Worm (Caenorhabditis elegans) whole organism, L1 larva: ENCODE data around the gene ets-10.
A peak's percentile ranks its signal among the peaks of the same experiment; 100 is the strongest.

Experiments used
- ama-1 ChIP-seq: fragments of 150-350 bp; optimal IDR thresholded peaks from 2 replicates; lab custom pipeline; 2014
- blmp-1 ChIP-seq: fragments of 150-350 bp; optimal IDR thresholded peaks from 2 replicates; lab custom pipeline; 2014; ENCODE audit warnings: missing biosample characterization, missing genetic modification characterization
- ceh-82 ChIP-seq, 3 experiments: fragments of 150-350 bp in 1 of 3; sonication (generic microtip) in 2 of 3; optimal IDR thresholded peaks; 2 replicates each; lab custom pipeline; 2014 to 2017; ENCODE audit warnings: missing biosample characterization in 3 of 3, missing genetic modification characterization in 3 of 3
- ceh-88 ChIP-seq: fragments of 200-800 bp; sonication (Bioruptor generic); IDR thresholded peaks from 2 replicates; pipeline ENCODE4 v1.3.6; 2022; ENCODE audit warnings: missing genetic modification characterization, missing compliant biosample characterization
- ceh-90 ChIP-seq: sonication (generic microtip); optimal IDR thresholded peaks from 2 replicates; lab custom pipeline; 2016; ENCODE audit warnings: missing genetic modification characterization, missing compliant biosample characterization
- ces-1 ChIP-seq: fragments of 150-350 bp; optimal IDR thresholded peaks from 2 replicates; lab custom pipeline; 2014; ENCODE audit warnings: missing biosample characterization, missing genetic modification reagents, missing genetic modification characterization
- dsc-1 ChIP-seq: sonication (generic microtip); optimal IDR thresholded peaks from 2 replicates; lab custom pipeline; 2016; ENCODE audit warnings: mild to moderate bottlenecking, missing genetic modification characterization, missing compliant biosample characterization
- efl-1 ChIP-seq, 4 experiments: fragments of 150-350 bp; optimal IDR thresholded peaks in 3 of 4; peaks in 1 of 4; 1 replicate in 1 of 4; 2 replicates in 3 of 4; lab custom pipeline; 2014; ENCODE audit warnings: missing biosample characterization in 2 of 4, missing genetic modification characterization in 2 of 4, missing genetic modification reagents in 2 of 4
- egl-27 ChIP-seq, 2 experiments: fragments of 150-350 bp in 1 of 2; sonication (generic microtip); optimal IDR thresholded peaks; 3 replicates each; lab custom pipeline; 2017 to 2018; ENCODE audit warnings: missing biosample characterization in 2 of 2, missing genetic modification characterization in 2 of 2, missing genetic modification reagents in 2 of 2
- elt-2 ChIP-seq: sonication (generic microtip); optimal IDR thresholded peaks from 2 replicates; lab custom pipeline; 2016; ENCODE audit warnings: missing genetic modification characterization, mild to moderate bottlenecking, inconsistent platforms, missing compliant biosample characterization, missing genetic modification reagents
- elt-3 ChIP-seq, 6 experiments: fragments of 150-350 bp in 1 of 6; sonication (generic microtip); optimal IDR thresholded peaks; 2 replicates each; lab custom pipeline; 2017 to 2018; ENCODE audit warnings: missing biosample characterization in 6 of 6, missing genetic modification characterization in 6 of 6, inconsistent platforms in 1 of 6
- fkh-10 ChIP-seq: sonication (generic microtip); optimal IDR thresholded peaks from 2 replicates; lab custom pipeline; 2017; ENCODE audit warnings: missing biosample characterization, missing genetic modification reagents, missing genetic modification characterization
- fkh-4 ChIP-seq: sonication (generic microtip); optimal IDR thresholded peaks from 2 replicates; lab custom pipeline; 2016; ENCODE audit warnings: missing compliant biosample characterization, missing genetic modification characterization, borderline replicate concordance
- fos-1 ChIP-seq: fragments of 150-350 bp; optimal IDR thresholded peaks from 2 replicates; lab custom pipeline; 2014; ENCODE audit warnings: missing biosample characterization, missing genetic modification characterization
- hlh-17 ChIP-seq: fragments of 200-800 bp; sonication (Bioruptor generic); optimal IDR thresholded peaks from 2 replicates; lab custom pipeline; 2018; ENCODE audit warnings: missing genetic modification characterization, mild to moderate bottlenecking, missing compliant biosample characterization, moderate library complexity, borderline replicate concordance
- hlh-4 ChIP-seq: sonication (generic microtip); optimal IDR thresholded peaks from 2 replicates; lab custom pipeline; 2016; ENCODE audit warnings: mild to moderate bottlenecking, missing genetic modification characterization, missing compliant biosample characterization
- jun-1 ChIP-seq: fragments of 150-350 bp; optimal IDR thresholded peaks from 2 replicates; lab custom pipeline; 2014; ENCODE audit warnings: missing biosample characterization, missing genetic modification reagents, missing genetic modification characterization
- lin-14 ChIP-seq: fragments of 200-800 bp; sonication (Bioruptor generic); optimal IDR thresholded peaks from 2 replicates; lab custom pipeline; 2018; ENCODE audit warnings: mild to moderate bottlenecking, missing genetic modification characterization, moderate library complexity, missing compliant biosample characterization
- lin-35 ChIP-seq, 2 experiments: fragments of 150-350 bp; optimal IDR thresholded peaks; 2 replicates each; lab custom pipeline; 2014; ENCODE audit warnings: missing biosample characterization in 2 of 2, missing genetic modification characterization in 2 of 2, missing genetic modification reagents in 2 of 2
- lin-39 ChIP-seq: fragments of 150-350 bp; optimal IDR thresholded peaks from 2 replicates; lab custom pipeline; 2014; ENCODE audit warnings: missing biosample characterization, missing genetic modification reagents, missing genetic modification characterization
- lsy-2 ChIP-seq, 2 experiments: fragments of 150-350 bp; optimal IDR thresholded peaks; 2 replicates each; lab custom pipeline; 2014; ENCODE audit warnings: missing biosample characterization in 2 of 2, missing genetic modification characterization in 2 of 2
- mdl-1 ChIP-seq, 2 experiments: fragments of 150-350 bp; optimal IDR thresholded peaks; 2 replicates each; lab custom pipeline; 2014 to 2017; ENCODE audit warnings: missing biosample characterization in 2 of 2, missing genetic modification characterization in 2 of 2, inconsistent platforms in 1 of 2
- mef-2 ChIP-seq: fragments of 150-350 bp; optimal IDR thresholded peaks from 2 replicates; lab custom pipeline; 2014; ENCODE audit warnings: missing biosample characterization, missing genetic modification characterization
- mep-1 ChIP-seq: fragments of 150-350 bp; optimal IDR thresholded peaks from 2 replicates; lab custom pipeline; 2014; ENCODE audit warnings: missing biosample characterization, missing genetic modification characterization
- nhr-12 ChIP-seq: sonication (generic microtip); optimal IDR thresholded peaks from 2 replicates; lab custom pipeline; 2017; ENCODE audit warnings: missing biosample characterization, missing genetic modification characterization
- nhr-47 ChIP-seq: sonication (generic microtip); optimal IDR thresholded peaks from 2 replicates; lab custom pipeline; 2016; ENCODE audit warnings: mild to moderate bottlenecking, missing genetic modification characterization, moderate library complexity, missing compliant biosample characterization
- nhr-71 ChIP-seq: sonication (generic microtip); optimal IDR thresholded peaks from 2 replicates; lab custom pipeline; 2016; ENCODE audit warnings: mild to moderate bottlenecking, missing genetic modification characterization, moderate library complexity, missing compliant biosample characterization
- nhr-76 ChIP-seq: sonication (generic microtip); optimal IDR thresholded peaks from 2 replicates; lab custom pipeline; 2017; ENCODE audit warnings: missing biosample characterization, missing genetic modification characterization
- nhr-85 ChIP-seq: sonication (generic microtip); peaks from one replicate; lab custom pipeline; 2016; ENCODE audit warnings: missing genetic modification characterization, inconsistent platforms, missing compliant biosample characterization
- nhr-90 ChIP-seq: sonication (generic microtip); optimal IDR thresholded peaks from 2 replicates; lab custom pipeline; 2016; ENCODE audit warnings: mild to moderate bottlenecking, missing genetic modification characterization, missing compliant biosample characterization; ENCODE audit not compliant: poor library complexity
- pax-3 ChIP-seq: fragments of 200-800 bp; sonication (Bioruptor generic); optimal IDR thresholded peaks from 2 replicates; lab custom pipeline; 2018; ENCODE audit warnings: mild to moderate bottlenecking, missing genetic modification characterization, moderate library complexity, missing compliant biosample characterization
- pqm-1 ChIP-seq: sonication (generic microtip); optimal IDR thresholded peaks from 3 replicates; lab custom pipeline; 2017; ENCODE audit warnings: missing biosample characterization, missing genetic modification characterization
- rnt-1 ChIP-seq: sonication (generic microtip); optimal IDR thresholded peaks from 2 replicates; lab custom pipeline; 2016; ENCODE audit warnings: mild to moderate bottlenecking, missing genetic modification characterization, moderate library complexity, missing compliant biosample characterization
- skn-1 ChIP-seq: fragments of 150-350 bp; optimal IDR thresholded peaks from 2 replicates; lab custom pipeline; 2014; ENCODE audit warnings: missing biosample characterization, missing genetic modification characterization
- snu-23 ChIP-seq: sonication (generic microtip); optimal IDR thresholded peaks from 2 replicates; lab custom pipeline; 2016; ENCODE audit warnings: missing genetic modification characterization, missing compliant biosample characterization
- swsn-7 ChIP-seq: sonication (generic microtip); optimal IDR thresholded peaks from 2 replicates; lab custom pipeline; 2016; ENCODE audit warnings: missing genetic modification characterization, missing compliant biosample characterization
- unc-130 ChIP-seq: fragments of 150-350 bp; optimal IDR thresholded peaks from 2 replicates; lab custom pipeline; 2017; ENCODE audit warnings: missing biosample characterization, missing genetic modification characterization, inconsistent platforms
- unc-86 ChIP-seq: sonication (generic microtip); optimal IDR thresholded peaks from 2 replicates; lab custom pipeline; 2016; ENCODE audit warnings: missing genetic modification characterization, missing compliant biosample characterization
- unc-98 ChIP-seq: fragments of 200-800 bp; sonication (Bioruptor generic); IDR thresholded peaks from 2 replicates; pipeline ENCODE4 v1.3.6; 2022; ENCODE audit warnings: missing genetic modification characterization, missing compliant biosample characterization
- zag-1 ChIP-seq: fragments of 150-350 bp; optimal IDR thresholded peaks from 2 replicates; lab custom pipeline; 2014; ENCODE audit warnings: missing biosample characterization, missing genetic modification characterization
- zip-4 ChIP-seq: fragments of 200-800 bp; sonication (Bioruptor generic); optimal IDR thresholded peaks from 2 replicates; lab custom pipeline; 2018; ENCODE audit warnings: mild to moderate bottlenecking, missing genetic modification characterization, moderate library complexity, missing compliant biosample characterization

The ets-10 gene

ce11 chrX:4282380-4282779 lies 1.6 kb upstream of the ets-10 start, which contains the start of gene C52B9.19:
C52B9.19 (plus strand) TSS chrX:4282555.
- TF ChIP-seq jun-1 (tag; lab: Kevin White, UChicago) = peak; percentile 24
- TF ChIP-seq elt-2 (tag; lab: Kevin White, UChicago) = peak; percentile 71
- no peak for TF ChIP-seq ceh-88 (GFP tag; lab: Robert Waterston, UW)
- TF ChIP-seq pqm-1 (tag; lab: Kevin White, UChicago) = peak; percentile 45

- TF ChIP-seq blmp-1 (no peak), lin-14 (GFP tag; lab: Kevin White, UChicago) (no peak), lin-35 (GFP tag; optimal IDR thresholded peaks at IDR 0.05; lab: Kevin White, UChicago) (no peak), snu-23 (no peak), zip-4 (no peak), nhr-71 (tag; lab: Kevin White, UChicago) (peak; percentile 39), elt-2 (tag; lab: Kevin White, UChicago) (peak; percentile 19), swsn-7 (no peak), elt-3 (tag; optimal IDR thresholded peaks at IDR 0.05; lab: Kevin White, UChicago) (no peak), mdl-1 (tag; optimal IDR thresholded peaks at IDR 0.05; lab: Kevin White, UChicago) (no peak), ceh-88 (GFP tag; lab: Robert Waterston, UW) (no peak), efl-1 (optimal IDR thresholded peaks at IDR 0.05; lab: Kevin White, UChicago) (no peak), efl-1 (GFP tag; optimal IDR thresholded peaks at IDR 0.05 in 1 of 2; lab: Kevin White, UChicago) (peak in 1 of 2 experiments; percentile 38), egl-27 (tag; optimal IDR thresholded peaks at IDR 0.05; lab: Kevin White, UChicago) (no peak), nhr-47 (tag; lab: Kevin White, UChicago) (no peak), zag-1 (no peak), nhr-76 (tag; lab: Kevin White, UChicago) (no peak)
Measured at ce11 chrX:4284470-4284869, 481 bp downstream of the ets-10 start.

- TF ChIP-seq nhr-71 (tag; lab: Kevin White, UChicago) = peak; percentile 8
- TF ChIP-seq lin-14 (GFP tag; lab: Kevin White, UChicago) = peak; percentile 67
- no peak for TF ChIP-seq fos-1 (tag; lab: Kevin White, UChicago)
- peak in 1 of 3 experiments; percentile 23 for TF ChIP-seq ceh-82 (tag; optimal IDR thresholded peaks at IDR 0.05; lab: Kevin White, UChicago)
- peak; percentile 76 for TF ChIP-seq fkh-10
Measured at ce11 chrX:4285669-4286174, 1.7 kb downstream of the ets-10 start, which contains the start of gene cka-2. cka-2 (plus strand) TSS chrX:4286124.

- no peak for TF ChIP-seq hlh-17 (GFP tag; lab: Kevin White, UChicago)
- TF ChIP-seq unc-98 (GFP tag; lab: Robert Waterston, UW) = no peak
- no peak for TF ChIP-seq ces-1 (GFP tag; lab: Kevin White, UChicago)
- TF ChIP-seq rnt-1 (tag; lab: Kevin White, UChicago) = no peak
- TF ChIP-seq efl-1 (optimal IDR thresholded peaks at IDR 0.05; lab: Kevin White, UChicago) = no peak
- no peak for TF ChIP-seq efl-1 (GFP tag; optimal IDR thresholded peaks at IDR 0.05 in 1 of 2; lab: Kevin White, UChicago)
- TF ChIP-seq elt-2 (tag; lab: Kevin White, UChicago) = no peak
- no peak for TF ChIP-seq unc-130 (tag; lab: Kevin White, UChicago)
- TF ChIP-seq ceh-82 (tag; optimal IDR thresholded peaks at IDR 0.05; lab: Kevin White, UChicago) = no peak
- no peak for TF ChIP-seq dsc-1 (tag; lab: Kevin White, UChicago)
- no peak for TF ChIP-seq hlh-4 (tag; lab: Kevin White, UChicago)
Measured at ce11 chrX:4289805-4290204, 5.8 kb downstream of the ets-10 start.

ce11 chrX:4294957-4295356 lies 11.0 kb downstream of the ets-10 start:
- TF ChIP-seq skn-1 (tag; lab: Kevin White, UChicago) (no peak), rnt-1 (tag; lab: Kevin White, UChicago) (peak; percentile 44), lin-14 (GFP tag; lab: Kevin White, UChicago) (peak; percentile 59), fkh-4 (tag; lab: Kevin White, UChicago) (no peak), ceh-90 (tag; lab: Kevin White, UChicago) (no peak), pax-3 (tag; lab: Kevin White, UChicago) (no peak), nhr-12 (tag; lab: Kevin White, UChicago) (no peak), ama-1 (lab: Kevin White, UChicago) (no peak), nhr-76 (tag; lab: Kevin White, UChicago) (no peak), dsc-1 (tag; lab: Kevin White, UChicago) (no peak), hlh-17 (GFP tag; lab: Kevin White, UChicago) (no peak), mef-2 (no peak), ceh-82 (tag; optimal IDR thresholded peaks at IDR 0.05; lab: Kevin White, UChicago) (no peak), unc-86 (no peak), lsy-2 (tag; optimal IDR thresholded peaks at IDR 0.05; lab: Kevin White, UChicago) (no peak), ceh-88 (GFP tag; lab: Robert Waterston, UW) (no peak), fos-1 (tag; lab: Kevin White, UChicago) (no peak), pqm-1 (tag; lab: Kevin White, UChicago) (no peak), nhr-90 (peak; percentile 2), nhr-85 (tag; lab: Kevin White, UChicago) (no peak), lin-39 (tag; lab: Kevin White, UChicago) (no peak), snu-23 (peak; percentile 38), mep-1 (tag; lab: Kevin White, UChicago) (no peak), ces-1 (GFP tag; lab: Kevin White, UChicago) (no peak), blmp-1 (no peak)
